Worm (Caenorhabditis elegans): ENCODE measurements around the gene oig-5.

- no peak for TF ChIP-seq nhr-77 (tag; optimal IDR thresholded peaks at IDR 0.05)
- no peak for TF ChIP-seq fos-1 (tag; optimal IDR thresholded peaks at IDR 0.05)
- no peak for TF ChIP-seq egl-27 (tag; optimal IDR thresholded peaks at IDR 0.05)
Measured at ce11 chrIV:14784481-14784880, 22.5 kb upstream of the oig-5 start, which contains the start of gene nlp-56.
